Fruit fly (Drosophila melanogaster): ENCODE results near the gene noi.

Gene noi

DNA sequence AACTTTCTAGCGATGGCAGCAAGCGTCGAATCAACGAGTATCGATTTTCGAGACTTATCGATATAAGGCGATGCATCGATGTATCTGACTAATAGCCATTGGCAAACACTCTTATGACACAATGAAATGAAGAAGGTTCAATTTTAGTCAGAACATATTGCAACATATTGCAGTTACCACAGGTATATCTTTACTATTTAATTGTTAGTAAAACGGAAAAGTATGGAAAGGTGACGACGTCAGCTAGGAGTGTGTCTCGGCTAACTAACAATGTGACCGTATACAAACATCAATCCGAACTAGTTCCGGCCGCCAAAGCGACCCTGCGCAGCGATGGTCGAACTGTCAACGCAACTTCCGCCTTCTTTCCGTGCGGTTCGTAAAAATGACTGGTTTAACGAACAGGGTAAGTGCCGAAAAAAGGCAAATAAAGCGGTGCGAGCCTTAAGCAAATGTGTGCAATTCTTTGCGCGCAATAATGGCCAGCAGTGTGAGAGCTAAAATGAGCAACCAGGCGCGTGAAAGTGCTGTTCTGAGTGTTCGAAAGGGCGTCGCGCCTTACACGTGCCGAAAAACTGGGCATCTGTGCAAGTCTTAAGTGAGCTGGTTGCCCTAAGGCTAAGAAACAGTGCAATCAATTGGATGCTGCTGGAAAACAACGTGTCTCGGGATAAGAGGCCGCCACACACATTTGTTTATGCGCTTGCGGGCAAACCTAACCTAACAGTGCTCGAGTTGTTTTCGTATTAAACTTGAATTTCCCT, 33.0 kb upstream of the noi start, which contains the start of the genes Dph4, Spec2 and RpL13A (continued):
- TF ChIP-seq gro (GFP tag; optimal IDR thresholded peaks at IDR 0.05) (peak; percentile 91), salm (tag; optimal IDR thresholded peaks at IDR 0.05) (peak; percentile 82), Atf-2 (GFP tag; optimal IDR thresholded peaks at IDR 0.05) (peak; percentile 88), so (GFP tag; IDR thresholded peaks at IDR 0.05) (no peak), sc (optimal IDR thresholded peaks at IDR 0.05) (no peak), sc (GFP tag; optimal IDR thresholded peaks at IDR 0.05) (peak; percentile 86), CG32772 (GFP tag; IDR thresholded peaks at IDR 0.05) (no peak), CG8359 (GFP tag; optimal IDR thresholded peaks at IDR 0.05; ENCODE audit: borderline replicate concordance) (peak; percentile 85), CG17328 (GFP tag; IDR thresholded peaks at IDR 0.05) (no peak), nmo (GFP tag; optimal IDR thresholded peaks at IDR 0.05) (peak; percentile 86), pnt (GFP tag; optimal IDR thresholded peaks at IDR 0.05) (peak; percentile 54), Lim3 (GFP tag; IDR thresholded peaks at IDR 0.05) (no peak), CG1233 (GFP tag; optimal IDR thresholded peaks at IDR 0.05) (peak; percentile 96), Doc3 (GFP tag; IDR thresholded peaks at IDR 0.05; ENCODE audit: partially characterized antibody) (no peak), Camta (GFP tag; optimal IDR thresholded peaks at IDR 0.05) (peak; percentile 94), pros (GFP tag; optimal IDR thresholded peaks at IDR 0.05) (peak; percentile 44), seq (GFP tag; IDR thresholded peaks at IDR 0.05) (no peak), CG3407 (GFP tag; optimal IDR thresholded peaks at IDR 0.05) (peak; percentile 93), scrt (GFP tag; optimal IDR thresholded peaks at IDR 0.05) (peak; percentile 89), schlank (tag; optimal IDR thresholded peaks at IDR 0.05) (peak; percentile 95), eyg (GFP tag; optimal IDR thresholded peaks at IDR 0.05) (peak; percentile 88), D19A (tag; optimal IDR thresholded peaks at IDR 0.05) (peak; percentile 61), onecut (GFP tag; IDR thresholded peaks at IDR 0.05) (peak; percentile 93), CG8281 (tag; optimal IDR thresholded peaks at IDR 0.05) (peak; percentile 71), cg (GFP tag; optimal IDR thresholded peaks at IDR 0.05) (no peak), dm (GFP tag; optimal IDR thresholded peaks at IDR 0.05) (peak; percentile 97), CG9437 (GFP tag; optimal IDR thresholded peaks at IDR 0.05) (peak; percentile 82), CG6175 (GFP tag; IDR thresholded peaks at IDR 0.05) (no peak), CG13296 (GFP tag; optimal IDR thresholded peaks at IDR 0.05) (peak; percentile 95), CG15269 (tag; optimal IDR thresholded peaks at IDR 0.05) (peak; percentile 82), chm (GFP tag; IDR thresholded peaks at IDR 0.05) (no peak), stc (GFP tag; IDR thresholded peaks at IDR 0.05) (no peak), Elba2 (GFP tag; optimal IDR thresholded peaks at IDR 0.05) (no peak), danr (GFP tag; IDR thresholded peaks at IDR 0.05) (no peak), H15 (GFP tag; IDR thresholded peaks at IDR 0.05) (no peak), CG30020 (tag; optimal IDR thresholded peaks at IDR 0.05) (peak; percentile 78), CG10979 (tag; optimal IDR thresholded peaks at IDR 0.05) (peak; percentile 79), wdn (GFP tag; IDR thresholded peaks at IDR 0.05) (no peak), slbo (GFP tag; IDR thresholded peaks at IDR 0.05) (no peak), crc (GFP tag; optimal IDR thresholded peaks at IDR 0.05) (peak; percentile 90), CG14667 (GFP tag; IDR thresholded peaks at IDR 0.05) (no peak), CG17829 (tag; optimal IDR thresholded peaks at IDR 0.05) (peak; percentile 91), CG12942 (GFP tag; optimal IDR thresholded peaks at IDR 0.05) (peak; percentile 80), knrl (GFP tag; IDR thresholded peaks at IDR 0.05; ENCODE audit: partially characterized antibody) (no peak), dan (GFP tag; IDR thresholded peaks at IDR 0.05) (no peak), btn (GFP tag; optimal IDR thresholded peaks at IDR 0.05) (peak; percentile 93), CG34224 (GFP tag; IDR thresholded peaks at IDR 0.05; ENCODE audit: partially characterized antibody) (no peak), CG15011 (GFP tag; optimal IDR thresholded peaks at IDR 0.05) (peak; percentile 91), Dip3 (GFP tag; optimal IDR thresholded peaks at IDR 0.05) (peak; percentile 89), bcd (GFP tag; optimal IDR thresholded peaks at IDR 0.05) (peak; percentile 96), az2 (GFP tag; optimal IDR thresholded peaks at IDR 0.05) (peak; percentile 74)

Data from whole organism, embryonic.